Worm (Caenorhabditis elegans) whole organism, L4 larva: ENCODE data around the gene F46C5.7.

Experiments
- F37D6.2 ChIP-seq: sonication (generic microtip); optimal IDR thresholded peaks from 2 replicates; lab custom pipeline; 2016; ENCODE audit warnings: mild to moderate bottlenecking, missing genetic modification characterization, missing compliant biosample characterization
- R02D3.7 ChIP-seq: fragments of 150-350 bp; sonication (generic microtip); optimal IDR thresholded peaks from 3 replicates; lab custom pipeline; 2014; ENCODE audit warnings: missing biosample characterization, missing genetic modification characterization
- T26A8.4 ChIP-seq: fragments of 200-800 bp; sonication (Bioruptor generic); IDR thresholded peaks from 2 replicates; pipeline ENCODE4 v1.3.6; 2022; ENCODE audit warnings: missing genetic modification characterization, missing compliant biosample characterization
- Y75B8A.6 ChIP-seq: fragments of 200-800 bp; sonication (Bioruptor generic); IDR thresholded peaks from 2 replicates; pipeline ENCODE4 v1.3.6; 2022; ENCODE audit warnings: missing genetic modification reagents, missing genetic modification characterization, missing compliant biosample characterization
- ZK546.5 ChIP-seq, 2 experiments: sonication (generic microtip); optimal IDR thresholded peaks; 2 replicates each; lab custom pipeline; 2017; ENCODE audit warnings: missing biosample characterization in 2 of 2, missing genetic modification characterization in 2 of 2
- attf-4 ChIP-seq: sonication (generic microtip); optimal IDR thresholded peaks from 3 replicates; lab custom pipeline; 2017; ENCODE audit warnings: missing biosample characterization, missing genetic modification characterization
- ceh-28 ChIP-seq: fragments of 150-350 bp; optimal IDR thresholded peaks from 2 replicates; lab custom pipeline; 2014; ENCODE audit warnings: missing biosample characterization, missing genetic modification reagents, missing genetic modification characterization
- ceh-44 ChIP-seq: fragments of 200-800 bp; sonication (Bioruptor generic); IDR thresholded peaks from 2 replicates; pipeline ENCODE4 v1.3.6; 2022; ENCODE audit warnings: missing genetic modification reagents, missing genetic modification characterization, missing compliant biosample characterization
- ceh-62 ChIP-seq: sonication (generic microtip); optimal IDR thresholded peaks from 2 replicates; lab custom pipeline; 2017; ENCODE audit warnings: missing biosample characterization, missing genetic modification characterization
- ceh-82 ChIP-seq: sonication (generic microtip); optimal IDR thresholded peaks from 2 replicates; lab custom pipeline; 2017; ENCODE audit warnings: missing biosample characterization, missing genetic modification characterization
- ces-1 ChIP-seq: fragments of 150-350 bp; sonication (generic microtip); optimal IDR thresholded peaks from 4 replicates; lab custom pipeline; 2014; ENCODE audit warnings: missing biosample characterization, missing genetic modification reagents, missing genetic modification characterization
- cey-2 ChIP-seq: sonication (generic microtip); optimal IDR thresholded peaks from 3 replicates; lab custom pipeline; 2017; ENCODE audit warnings: missing genetic modification characterization, mild to moderate bottlenecking, missing compliant biosample characterization, antibody characterized with exemption, borderline replicate concordance; ENCODE audit not compliant: insufficient read depth
- dpl-1 ChIP-seq: fragments of 150-350 bp; optimal IDR thresholded peaks from 2 replicates; lab custom pipeline; 2014; ENCODE audit warnings: missing biosample characterization, missing genetic modification reagents, missing genetic modification characterization
- dve-1 ChIP-seq: sonication (generic microtip); optimal IDR thresholded peaks from 2 replicates; lab custom pipeline; 2017; ENCODE audit warnings: antibody characterized with exemption, mild to moderate bottlenecking, missing genetic modification characterization, missing compliant biosample characterization; ENCODE audit not compliant: insufficient read depth
- egl-27 ChIP-seq: sonication (generic microtip); optimal IDR thresholded peaks from 3 replicates; lab custom pipeline; 2017; ENCODE audit warnings: missing biosample characterization, missing genetic modification reagents, missing genetic modification characterization
- egl-43 ChIP-seq: fragments of 200-800 bp; sonication (Bioruptor generic); IDR thresholded peaks from 2 replicates; pipeline ENCODE4 v1.3.6; 2022; ENCODE audit warnings: missing genetic modification reagents, missing genetic modification characterization, missing compliant biosample characterization
- hlh-11 ChIP-seq: fragments of 200-800 bp; sonication (Bioruptor generic); optimal IDR thresholded peaks from 2 replicates; lab custom pipeline; 2018; ENCODE audit warnings: mild to moderate bottlenecking, missing genetic modification characterization, missing compliant biosample characterization
- hmg-1.1 ChIP-seq: fragments of 200-800 bp; sonication (Bioruptor generic); IDR thresholded peaks from 2 replicates; pipeline ENCODE4 v1.3.6; 2022; ENCODE audit warnings: missing genetic modification reagents, missing genetic modification characterization, missing compliant biosample characterization
- jun-1 ChIP-seq: fragments of 150-350 bp; optimal IDR thresholded peaks from 2 replicates; lab custom pipeline; 2014; ENCODE audit warnings: missing biosample characterization, missing genetic modification reagents, missing genetic modification characterization
- lin-39 ChIP-seq: fragments of 150-350 bp; optimal IDR thresholded peaks from 2 replicates; lab custom pipeline; 2014; ENCODE audit warnings: missing biosample characterization, missing genetic modification reagents, missing genetic modification characterization
- lsy-2 ChIP-seq, 2 experiments: fragments of 150-350 bp in 1 of 2; sonication (generic microtip) in 1 of 2; optimal IDR thresholded peaks; 2 replicates each; lab custom pipeline; 2014 to 2017; ENCODE audit warnings: missing biosample characterization in 2 of 2, missing genetic modification characterization in 2 of 2
- madf-9 ChIP-seq: fragments of 200-800 bp; sonication (Bioruptor generic); conservative IDR thresholded peaks from 2 replicates; pipeline ENCODE4 v1.3.6; 2022; ENCODE audit warnings: missing genetic modification reagents, missing genetic modification characterization, missing compliant biosample characterization
- mdl-1 ChIP-seq, 2 experiments: fragments of 150-350 bp in 1 of 2; sonication (generic microtip) in 1 of 2; optimal IDR thresholded peaks; 2 replicates each; lab custom pipeline; 2014 to 2017; ENCODE audit warnings: missing biosample characterization in 2 of 2, missing genetic modification characterization in 2 of 2
- mep-1 ChIP-seq: fragments of 150-350 bp; sonication (generic microtip); optimal IDR thresholded peaks from 3 replicates; lab custom pipeline; 2014; ENCODE audit warnings: missing biosample characterization, missing genetic modification characterization
- mxl-2 ChIP-seq: fragments of 200-800 bp; sonication (Bioruptor generic); conservative IDR thresholded peaks from 2 replicates; pipeline ENCODE4 v1.3.6; 2022; ENCODE audit warnings: missing genetic modification reagents, missing genetic modification characterization, missing compliant biosample characterization
- nhr-10 ChIP-seq: fragments of 150-350 bp; optimal IDR thresholded peaks from 2 replicates; lab custom pipeline; 2014; ENCODE audit warnings: missing biosample characterization, missing genetic modification characterization
- nhr-11 ChIP-seq: fragments of 150-350 bp; optimal IDR thresholded peaks from 2 replicates; lab custom pipeline; 2014; ENCODE audit warnings: missing biosample characterization, missing genetic modification characterization
- nhr-28 ChIP-seq: fragments of 150-350 bp; optimal IDR thresholded peaks from 2 replicates; lab custom pipeline; 2014; ENCODE audit warnings: missing biosample characterization, missing genetic modification characterization
- nhr-48 ChIP-seq: sonication (generic microtip); optimal IDR thresholded peaks from 2 replicates; lab custom pipeline; 2016; ENCODE audit warnings: mild to moderate bottlenecking, missing genetic modification characterization, missing compliant biosample characterization
- nhr-6 ChIP-seq: fragments of 150-350 bp; optimal IDR thresholded peaks from 2 replicates; lab custom pipeline; 2014; ENCODE audit warnings: missing biosample characterization, missing genetic modification characterization
- nhr-76 ChIP-seq: fragments of 150-350 bp; optimal IDR thresholded peaks from 2 replicates; lab custom pipeline; 2014; ENCODE audit warnings: missing biosample characterization, missing genetic modification characterization
- pha-4 ChIP-seq, 2 experiments: fragments of 150-350 bp in 1 of 2; fragments of 200-800 bp in 1 of 2; sonication (Bioruptor generic) in 1 of 2; IDR thresholded peaks in 1 of 2; optimal IDR thresholded peaks in 1 of 2; 2 replicates each; pipeline versions ENCODE4 v1.3.6 to Lab custom; 2014 to 2022; ENCODE audit warnings: missing genetic modification characterization in 2 of 2, missing genetic modification reagents in 2 of 2, missing biosample characterization in 1 of 2, missing compliant biosample characterization in 1 of 2
- skn-1 ChIP-seq: fragments of 150-350 bp; optimal IDR thresholded peaks from 2 replicates; lab custom pipeline; 2014; ENCODE audit warnings: missing biosample characterization, missing genetic modification characterization
- snpc-1.2 ChIP-seq: fragments of 200-800 bp; sonication (Bioruptor generic); IDR thresholded peaks from 2 replicates; pipeline ENCODE4 v1.3.6; 2022; ENCODE audit warnings: missing genetic modification reagents, missing genetic modification characterization, missing compliant biosample characterization
- spr-1 ChIP-seq: sonication (generic microtip); optimal IDR thresholded peaks from 2 replicates; lab custom pipeline; 2016; ENCODE audit warnings: mild to moderate bottlenecking, missing genetic modification characterization, missing compliant biosample characterization
- spr-3 ChIP-seq: fragments of 200-800 bp; sonication (Bioruptor generic); optimal IDR thresholded peaks from 2 replicates; lab custom pipeline; 2018; ENCODE audit warnings: mild to moderate bottlenecking, missing genetic modification characterization, missing compliant biosample characterization
- unc-130 ChIP-seq: sonication (generic microtip); optimal IDR thresholded peaks from 2 replicates; lab custom pipeline; 2016; ENCODE audit warnings: missing genetic modification reagents, missing genetic modification characterization, missing compliant biosample characterization
- unc-62 ChIP-seq, 3 experiments: fragments of 150-350 bp in 1 of 3; sonication (generic microtip); optimal IDR thresholded peaks in 2 of 3; peaks in 1 of 3; 1 replicate in 1 of 3; 2 replicates in 2 of 3; lab custom pipeline; 2014 to 2017; ENCODE audit warnings: missing biosample characterization in 3 of 3, missing genetic modification characterization in 3 of 3, missing genetic modification reagents in 3 of 3, missing genotype in 1 of 3
- vab-7 ChIP-seq: fragments of 200-800 bp; sonication (Bioruptor generic); IDR thresholded peaks from 2 replicates; pipeline ENCODE4 v1.3.6; 2022; ENCODE audit warnings: missing genetic modification reagents, missing genetic modification characterization, missing compliant biosample characterization
- zfp-2 ChIP-seq: sonication (generic microtip); optimal IDR thresholded peaks from 2 replicates; lab custom pipeline; 2016; ENCODE audit warnings: mild to moderate bottlenecking, missing genetic modification characterization, missing compliant biosample characterization
- zfp-3 ChIP-seq: fragments of 200-800 bp; sonication (Bioruptor generic); conservative IDR thresholded peaks from 2 replicates; pipeline ENCODE4 v1.3.6; 2022; ENCODE audit warnings: missing genetic modification reagents, missing genetic modification characterization, missing compliant biosample characterization
- zip-11 ChIP-seq: fragments of 200-800 bp; sonication (Bioruptor generic); IDR thresholded peaks from 2 replicates; pipeline ENCODE4 v1.3.6; 2022; ENCODE audit warnings: missing genetic modification characterization, missing compliant biosample characterization
- zip-2 ChIP-seq: fragments of 150-350 bp; optimal IDR thresholded peaks from 2 replicates; lab custom pipeline; 2014; ENCODE audit warnings: missing biosample characterization, missing genetic modification characterization

F46C5.7 gene

ce11 chrII:8810679-8811413, 28.3 kb upstream of the F46C5.7 start, which contains the start of the genes F46C5.9 and rer-1 (continued):
- TF ChIP-seq F37D6.2 (tag; lab: Kevin White, UChicago), result no peak

- TF ChIP-seq ceh-44 (GFP tag; lab: Robert Waterston, UW), result no peak
- TF ChIP-seq spr-3 (GFP tag; lab: Kevin White, UChicago), result no peak
- no peak for TF ChIP-seq ceh-82 (tag; lab: Kevin White, UChicago)
- TF ChIP-seq nhr-10 (tag; lab: Kevin White, UChicago), result no peak
- no peak for TF ChIP-seq skn-1 (tag; lab: Kevin White, UChicago)
- no peak for TF ChIP-seq dpl-1 (GFP tag; lab: Kevin White, UChicago)
- TF ChIP-seq madf-9 (GFP tag; lab: Robert Waterston, UW), result no peak
- peak; percentile 70; the same call in 1 of the 2 replicates for TF ChIP-seq T26A8.4 (GFP tag; lab: Robert Waterston, UW)
- TF ChIP-seq nhr-28 (tag; lab: Kevin White, UChicago), result peak; percentile 51
- TF ChIP-seq, all 104 proteins: peak for 2
These were observed 27.3 kb upstream of the F46C5.7 start for ce11 chrII:8811825-8812224.

- no peak for TF ChIP-seq zip-2 (tag; lab: Kevin White, UChicago)
- TF ChIP-seq T26A8.4 (GFP tag; lab: Robert Waterston, UW), result peak; percentile 12
- TF ChIP-seq snpc-1.2, result 0 out of 2 replicates have a peak, but pooled peaks have one; percentile 26
- TF ChIP-seq nhr-48 (tag; lab: Kevin White, UChicago), result no peak
- TF ChIP-seq pha-4 (GFP tag; IDR thresholded peaks at IDR 0.05; lab: Robert Waterston, UW), result no peak
- TF ChIP-seq pha-4 (tag; optimal IDR thresholded peaks at IDR 0.05; lab: Kevin White, UChicago), result no peak
- TF ChIP-seq nhr-28 (tag; lab: Kevin White, UChicago), result peak; percentile 29
- TF ChIP-seq unc-62 (GFP tag; optimal IDR thresholded peaks at IDR 0.05 in 1 of 2; lab: Kevin White, UChicago), result peak in 1 of 2 experiments; percentile 91
- no peak for TF ChIP-seq unc-62 (tag; optimal IDR thresholded peaks at IDR 0.05; lab: Kevin White, UChicago)
- no peak for TF ChIP-seq unc-130 (GFP tag; lab: Kevin White, UChicago)
- no peak for TF ChIP-seq mdl-1 (tag; optimal IDR thresholded peaks at IDR 0.05; lab: Kevin White, UChicago)
These were observed 26.8 kb upstream of the F46C5.7 start for ce11 chrII:8812346-8812745.

DNA sequence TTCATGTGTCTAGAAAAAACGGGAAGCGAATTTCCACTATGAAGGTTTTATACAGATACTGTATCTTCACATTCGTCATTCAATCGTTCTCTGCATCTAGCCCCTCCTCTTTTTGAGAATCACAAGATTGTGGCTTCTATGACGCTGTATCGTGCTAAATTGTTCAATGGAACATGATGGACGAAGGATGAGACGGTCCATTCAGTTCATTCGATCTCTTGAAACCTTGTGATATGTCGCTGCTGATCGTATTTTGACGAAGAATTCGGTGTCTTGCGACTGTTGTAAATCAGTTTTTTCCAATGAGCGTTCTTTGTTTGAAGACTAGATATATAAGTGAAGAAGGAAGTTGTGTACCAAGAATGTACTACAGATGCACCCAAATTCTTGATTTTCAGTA, 25.5 kb upstream of the F46C5.7 start:
- TF ChIP-seq ceh-62 (tag; lab: Kevin White, UChicago) (no peak), mep-1 (tag; lab: Kevin White, UChicago) (no peak), ceh-28 (tag; lab: Kevin White, UChicago) (no peak), nhr-28 (tag; lab: Kevin White, UChicago) (peak; percentile 90), vab-7 (GFP tag; lab: Robert Waterston, UW) (no peak), spr-1 (tag; lab: Kevin White, UChicago) (no peak), mxl-2 (GFP tag; lab: Robert Waterston, UW) (no peak), nhr-48 (tag; lab: Kevin White, UChicago) (peak; percentile 97), nhr-6 (tag; lab: Kevin White, UChicago) (no peak), lin-39 (tag; lab: Kevin White, UChicago) (no peak), ZK546.5 (tag; optimal IDR thresholded peaks at IDR 0.05; lab: Kevin White, UChicago) (no peak), ces-1 (GFP tag; lab: Kevin White, UChicago) (no peak), hlh-11 (tag; lab: Kevin White, UChicago) (peak; percentile 88), hmg-1.1 (GFP tag; lab: Robert Waterston, UW) (no peak), R02D3.7 (no peak), unc-130 (GFP tag; lab: Kevin White, UChicago) (no peak), egl-43 (GFP tag; lab: Robert Waterston, UW) (no peak), jun-1 (tag; lab: Kevin White, UChicago) (no peak), zfp-2 (tag; lab: Kevin White, UChicago) (no peak), Y75B8A.6 (no peak), egl-27 (no peak), zfp-3 (GFP tag; lab: Robert Waterston, UW) (no peak), nhr-76 (tag; lab: Kevin White, UChicago) (no peak), nhr-11 (tag; lab: Kevin White, UChicago) (peak; percentile 18), cey-2 (tag; lab: Kevin White, UChicago) (peak; percentile 40), dve-1 (tag; lab: Kevin White, UChicago) (no peak), zip-11 (GFP tag; lab: Robert Waterston, UW) (no peak), attf-4 (tag; lab: Kevin White, UChicago) (no peak), lsy-2 (tag; optimal IDR thresholded peaks at IDR 0.05; lab: Kevin White, UChicago) (peak; percentile 7 to 50)
